Worm (Caenorhabditis elegans): ENCODE data around the gene C46E10.3.

- TF ChIP-seq ztf-11 (tag; optimal IDR thresholded peaks at IDR 0.05), result no peak
- no peak for TF ChIP-seq lsy-2 (tag; optimal IDR thresholded peaks at IDR 0.05)
- no peak for TF ChIP-seq nhr-48 (tag; optimal IDR thresholded peaks at IDR 0.05)
- no peak for TF ChIP-seq mxl-3 (GFP tag; optimal IDR thresholded peaks at IDR 0.05)
- no peak for TF ChIP-seq ama-1 (optimal IDR thresholded peaks at IDR 0.05)
- TF ChIP-seq ceh-82 (tag; optimal IDR thresholded peaks at IDR 0.05), result no peak
- TF ChIP-seq ZK546.5 (tag; optimal IDR thresholded peaks at IDR 0.05), result no peak
- TF ChIP-seq nhr-25 (tag; optimal IDR thresholded peaks at IDR 0.05; ENCODE audit: borderline replicate concordance, insufficient read depth), result no peak
- no peak for TF ChIP-seq nhr-77 (tag; optimal IDR thresholded peaks at IDR 0.05)
Observed at ce11 chrII:3759010-3759409, 37.9 kb downstream of the C46E10.3 start, which contains the start of gene T24E12.12.
